Fruit fly (Drosophila melanogaster) whole organism, wandering third instar larva: ENCODE data around the gene ATPsynG.

Experiments
- CG32264 ChIP-seq: fragments of 200-800 bp; sonication (Bioruptor generic); optimal IDR thresholded peaks from 2 replicates; lab custom pipeline; 2016; ENCODE audit warnings: missing biosample characterization, missing genetic modification characterization
- CrebA ChIP-seq: fragments of 200-800 bp; sonication (Bioruptor generic); optimal IDR thresholded peaks from 2 replicates; lab custom pipeline; 2016; ENCODE audit warnings: missing biosample characterization, mild to moderate bottlenecking, missing genetic modification characterization, borderline replicate concordance
- Dif ChIP-seq: fragments of 200-275, 200-300 bp; sonication (Bioruptor generic); optimal IDR thresholded peaks from 2 replicates; lab custom pipeline; 2018; ENCODE audit warnings: missing biosample characterization, missing genetic modification characterization; ENCODE audit not compliant: partially characterized antibody
- GATAd ChIP-seq: sonication (Bioruptor generic); optimal IDR thresholded peaks from 2 replicates; lab custom pipeline; 2016; ENCODE audit warnings: missing biosample characterization, missing genetic modification characterization
- HLH106 ChIP-seq: fragments of 200-800 bp; optimal IDR thresholded peaks from 3 replicates; lab custom pipeline; 2019; ENCODE audit warnings: missing biosample characterization, mild to moderate bottlenecking, missing genetic modification characterization, moderate library complexity
- Hnf4 ChIP-seq: fragments of 200-800 bp; sonication (Bioruptor generic); optimal IDR thresholded peaks from 2 replicates; lab custom pipeline; 2016; ENCODE audit warnings: missing biosample characterization, mild to moderate bottlenecking, missing genetic modification characterization
- Hr78 ChIP-seq: fragments of >200 bp; optimal IDR thresholded peaks from 2 replicates; lab custom pipeline; 2017; ENCODE audit warnings: missing biosample characterization, missing genetic modification characterization
- Hr83 ChIP-seq: fragments of 200-300 bp; sonication (Bioruptor generic); optimal IDR thresholded peaks from 2 replicates; lab custom pipeline; 2016; ENCODE audit warnings: missing biosample characterization, mild to moderate bottlenecking, missing genetic modification characterization, moderate library complexity; ENCODE audit not compliant: poor library complexity, severe bottlenecking
- Jra ChIP-seq: sonication (Bioruptor generic); optimal IDR thresholded peaks from 2 replicates; lab custom pipeline; 2016; ENCODE audit warnings: missing biosample characterization, missing genetic modification characterization
- Mio ChIP-seq: sonication (Bioruptor generic); optimal IDR thresholded peaks from 2 replicates; lab custom pipeline; 2016; ENCODE audit warnings: missing biosample characterization, missing genetic modification characterization
- Myc ChIP-seq: fragments of >200 bp; optimal IDR thresholded peaks from 2 replicates; lab custom pipeline; 2017
- N ChIP-seq: fragments of >200 bp; optimal IDR thresholded peaks from 2 replicates; lab custom pipeline; 2018; ENCODE audit warnings: missing biosample characterization, missing external identifiers, missing genetic modification characterization
- Rel ChIP-seq, 2 experiments: fragments of 200-800 bp; sonication (Bioruptor generic) in 1 of 2; optimal IDR thresholded peaks; 2 replicates in 1 of 2; 3 replicates in 1 of 2; lab custom pipeline; 2016 to 2019; ENCODE audit warnings: mild to moderate bottlenecking in 2 of 2, missing biosample characterization in 2 of 2, missing genetic modification characterization in 2 of 2, moderate library complexity in 1 of 2
- Vsx2 ChIP-seq: fragments of 200-300, 225-300 bp; sonication (Bioruptor generic); optimal IDR thresholded peaks from 2 replicates; lab custom pipeline; 2018; ENCODE audit warnings: missing biosample characterization, missing genetic modification characterization; ENCODE audit not compliant: partially characterized antibody
- br ChIP-seq: fragments of 200-800 bp; sonication (Bioruptor generic); optimal IDR thresholded peaks from 2 replicates; lab custom pipeline; 2016; ENCODE audit warnings: missing biosample characterization, missing genetic modification characterization
- brk ChIP-seq: fragments of 200-800 bp; sonication (Bioruptor generic); optimal IDR thresholded peaks from 2 replicates; lab custom pipeline; 2016; ENCODE audit warnings: missing biosample characterization, mild to moderate bottlenecking, missing genetic modification characterization
- dl ChIP-seq, 2 experiments: fragments of 175-275, 200-275 bp in 1 of 2; fragments of 200-275 bp in 1 of 2; sonication (Bioruptor generic); optimal IDR thresholded peaks; lab custom pipeline; 2018; ENCODE audit warnings: mild to moderate bottlenecking in 2 of 2, missing biosample characterization in 2 of 2, missing genetic modification characterization in 2 of 2, moderate library complexity in 2 of 2; ENCODE audit not compliant: partially characterized antibody in 2 of 2, insufficient read depth in 1 of 2
- dsf ChIP-seq: sonication (Bioruptor generic); optimal IDR thresholded peaks from 2 replicates; lab custom pipeline; 2016; ENCODE audit warnings: missing biosample characterization, missing genetic modification characterization, borderline replicate concordance
- ey ChIP-seq: fragments of 200-800 bp; sonication (Bioruptor generic); optimal IDR thresholded peaks from 2 replicates; lab custom pipeline; 2016; ENCODE audit warnings: missing biosample characterization, missing genetic modification characterization
- foxo ChIP-seq, 2 experiments: fragments of 200-800 bp; sonication (Bioruptor generic); optimal IDR thresholded peaks; 2 replicates in 1 of 2; 3 replicates in 1 of 2; lab custom pipeline; 2016 to 2017; ENCODE audit warnings: missing biosample characterization in 2 of 2, missing genetic modification characterization in 2 of 2
- fru ChIP-seq: fragments of 200-800 bp; sonication (Bioruptor generic); optimal IDR thresholded peaks from 3 replicates; lab custom pipeline; 2016; ENCODE audit warnings: missing biosample characterization, mild to moderate bottlenecking, missing genetic modification characterization
- h ChIP-seq: fragments of 200-800 bp; sonication (Bioruptor generic); optimal IDR thresholded peaks from 3 replicates; lab custom pipeline; 2016; ENCODE audit warnings: missing biosample characterization, mild to moderate bottlenecking, missing genetic modification characterization
- jim ChIP-seq: fragments of 175-275, 200-325 bp; sonication (Bioruptor generic); optimal IDR thresholded peaks from 2 replicates; lab custom pipeline; 2016; ENCODE audit warnings: missing biosample characterization, mild to moderate bottlenecking, missing genetic modification characterization
- lola ChIP-seq: fragments of >200 bp; optimal IDR thresholded peaks from 2 replicates; lab custom pipeline; 2017; ENCODE audit warnings: missing biosample characterization, missing genetic modification characterization
- pan ChIP-seq: fragments of >200 bp; optimal IDR thresholded peaks from 2 replicates; lab custom pipeline; 2017
- psq ChIP-seq: fragments of 200-800 bp; sonication (Bioruptor generic); optimal IDR thresholded peaks from 3 replicates; lab custom pipeline; 2017; ENCODE audit warnings: missing biosample characterization, mild to moderate bottlenecking, missing genetic modification characterization, moderate library complexity
- rgr ChIP-seq: fragments of 200-800 bp; sonication (Bioruptor generic); optimal IDR thresholded peaks from 3 replicates; lab custom pipeline; 2016; ENCODE audit warnings: missing biosample characterization, mild to moderate bottlenecking, missing genetic modification characterization
- sage ChIP-seq: fragments of 200-800 bp; sonication (Bioruptor generic); optimal IDR thresholded peaks from 2 replicates; lab custom pipeline; 2016; ENCODE audit warnings: missing biosample characterization, mild to moderate bottlenecking, missing genetic modification characterization
- sv ChIP-seq: fragments of 200-800 bp; sonication (Bioruptor generic); optimal IDR thresholded peaks from 3 replicates; lab custom pipeline; 2016; ENCODE audit warnings: missing biosample characterization, missing genetic modification characterization
- tai ChIP-seq: sonication (Bioruptor generic); optimal IDR thresholded peaks from 2 replicates; lab custom pipeline; 2016; ENCODE audit warnings: missing biosample characterization, missing genetic modification characterization
- woc ChIP-seq: sonication (Bioruptor generic); optimal IDR thresholded peaks from 2 replicates; lab custom pipeline; 2016; ENCODE audit warnings: missing biosample characterization, mild to moderate bottlenecking, missing genetic modification characterization

The ATPsynG gene

dm6 chr2L:10967257-10968008 lies 8.8 kb downstream of the ATPsynG start (continued):
- TF ChIP-seq dl (GFP tag; optimal IDR thresholded peaks at IDR 0.05; lab: Kevin White, UChicago; ENCODE audit: insufficient read depth in 1 of 2, partially characterized antibody in 2 of 2), result peak; percentile 18 to 64
- TF ChIP-seq lola (GFP tag; lab: Kevin White, UChicago), result no peak
- no peak for TF ChIP-seq sv
- TF ChIP-seq Hr78 (GFP tag; lab: Kevin White, UChicago), result no peak
- TF ChIP-seq Myc (lab: Kevin White, UChicago), result no peak
- no peak for TF ChIP-seq dsf (GFP tag; lab: Kevin White, UChicago)
- TF ChIP-seq Jra (GFP tag; lab: Kevin White, UChicago), result no peak
- TF ChIP-seq, all 38 proteins: peak for 13

dm6 chr2L:10965962-10966361 lies 10.2 kb downstream of the ATPsynG start:
- TF ChIP-seq pan (lab: Kevin White, UChicago) (no peak), Hr78 (GFP tag; lab: Kevin White, UChicago) (no peak), GATAd (GFP tag; lab: Kevin White, UChicago) (no peak), CrebA (no peak), brk (GFP tag; lab: Kevin White, UChicago) (no peak), N (GFP tag; lab: Kevin White, UChicago) (no peak), jim (no peak), br (GFP tag; lab: Kevin White, UChicago) (no peak), Hnf4 (GFP tag; lab: Kevin White, UChicago) (no peak)

dm6 chr2L:10964493-10964892 lies 11.7 kb downstream of the ATPsynG start:
- TF ChIP-seq Vsx2, result no peak
- TF ChIP-seq Myc (lab: Kevin White, UChicago), result peak; percentile 66

dm6 chr2L:10963979-10964378 lies 12.2 kb downstream of the ATPsynG start, which contains the start of gene dpr2:
dpr2 (minus strand) TSS chr2L:10964153.
- TF ChIP-seq tai (GFP tag; lab: Kevin White, UChicago), result no peak
- TF ChIP-seq woc (GFP tag; lab: Kevin White, UChicago), result no peak
- TF ChIP-seq Hr83 (GFP tag; lab: Kevin White, UChicago), result no peak
- TF ChIP-seq Hnf4 (GFP tag; lab: Kevin White, UChicago), result no peak
- no peak for TF ChIP-seq foxo (GFP tag; optimal IDR thresholded peaks at IDR 0.05; lab: Kevin White, UChicago)
- no peak for TF ChIP-seq CG32264 (GFP tag; lab: Kevin White, UChicago)
- TF ChIP-seq Jra (GFP tag; lab: Kevin White, UChicago), result no peak
- TF ChIP-seq ey (GFP tag; lab: Kevin White, UChicago), result no peak
- no peak for TF ChIP-seq lola (GFP tag; lab: Kevin White, UChicago)
- TF ChIP-seq rgr (GFP tag; lab: Kevin White, UChicago), result no peak
- no peak for TF ChIP-seq HLH106 (tag; lab: Kevin White, UChicago)
- no peak for TF ChIP-seq br (GFP tag; lab: Kevin White, UChicago)
- TF ChIP-seq Rel (GFP tag; optimal IDR thresholded peaks at IDR 0.05; lab: Kevin White, UChicago), result no peak
- no peak for TF ChIP-seq Rel (tag; optimal IDR thresholded peaks at IDR 0.05; lab: Kevin White, UChicago)
- no peak for TF ChIP-seq sage
- no peak for TF ChIP-seq psq
- no peak for TF ChIP-seq h (GFP tag; lab: Kevin White, UChicago)
- no peak for TF ChIP-seq Myc (lab: Kevin White, UChicago)
- TF ChIP-seq brk (GFP tag; lab: Kevin White, UChicago), result no peak
- no peak for TF ChIP-seq Dif (GFP tag; lab: Kevin White, UChicago)
- TF ChIP-seq Mio (GFP tag; lab: Kevin White, UChicago), result no peak

dm6 chr2L:10940196-10940595 lies 36.0 kb downstream of the ATPsynG start:
- no peak for TF ChIP-seq woc (GFP tag; lab: Kevin White, UChicago)
- no peak for TF ChIP-seq h (GFP tag; lab: Kevin White, UChicago)
- TF ChIP-seq N (GFP tag; lab: Kevin White, UChicago), result no peak
- TF ChIP-seq fru (GFP tag; lab: Kevin White, UChicago), result no peak
- TF ChIP-seq HLH106 (tag; lab: Kevin White, UChicago), result no peak
- no peak for TF ChIP-seq dl (GFP tag; optimal IDR thresholded peaks at IDR 0.05; lab: Kevin White, UChicago; ENCODE audit: insufficient read depth in 1 of 2, partially characterized antibody in 2 of 2)
- TF ChIP-seq Dif (GFP tag; lab: Kevin White, UChicago), result no peak
